Worm (Caenorhabditis elegans): Measurements from ENCODE around the gene M151.1.

ce11 chrII:3620862-3621261 lies 20.4 kb upstream of the M151.1 start:
- no peak for TF ChIP-seq ceh-9 (tag; optimal IDR thresholded peaks at IDR 0.05)
- TF ChIP-seq nfya-1 (tag; optimal IDR thresholded peaks at IDR 0.05; ENCODE audit: insufficient read depth), result no peak

All from whole organism, L3 larva.